Fruit fly (Drosophila melanogaster): Measurements from ENCODE around the gene phol.

The phol gene

dm6 chr3L:9425838-9426237, 30.2 kb downstream of the phol start:
- no peak for TF ChIP-seq CG13204 (GFP tag; optimal IDR thresholded peaks at IDR 0.05)
- peak; percentile 32 for TF ChIP-seq CG8301 (tag; optimal IDR thresholded peaks at IDR 0.05)
- TF ChIP-seq CG32121 (GFP tag; IDR thresholded peaks at IDR 0.05) = peak; percentile 51; the same call in 1 of the 2 replicates
- no peak for TF ChIP-seq fd96Ca (GFP tag; IDR thresholded peaks at IDR 0.05)
- no peak for TF ChIP-seq CG15710 (tag; optimal IDR thresholded peaks at IDR 0.05)
- TF ChIP-seq CG34367 (tag; optimal IDR thresholded peaks at IDR 0.05) = no peak
- peak; percentile 63 for TF ChIP-seq Ets98B (GFP tag; IDR thresholded peaks at IDR 0.05)
- TF ChIP-seq CG14655 (GFP tag; optimal IDR thresholded peaks at IDR 0.05) = peak; percentile 34
- no peak for TF ChIP-seq Pif1A (GFP tag; optimal IDR thresholded peaks at IDR 0.05)
- peak; percentile 50; the same call in 1 of the 3 replicates for TF ChIP-seq CG4496 (GFP tag; IDR thresholded peaks at IDR 0.05)
- no peak for TF ChIP-seq CG10348 (GFP tag; IDR thresholded peaks at IDR 0.05)
- no peak for TF ChIP-seq EcR (GFP tag; optimal IDR thresholded peaks at IDR 0.05)

DNA sequence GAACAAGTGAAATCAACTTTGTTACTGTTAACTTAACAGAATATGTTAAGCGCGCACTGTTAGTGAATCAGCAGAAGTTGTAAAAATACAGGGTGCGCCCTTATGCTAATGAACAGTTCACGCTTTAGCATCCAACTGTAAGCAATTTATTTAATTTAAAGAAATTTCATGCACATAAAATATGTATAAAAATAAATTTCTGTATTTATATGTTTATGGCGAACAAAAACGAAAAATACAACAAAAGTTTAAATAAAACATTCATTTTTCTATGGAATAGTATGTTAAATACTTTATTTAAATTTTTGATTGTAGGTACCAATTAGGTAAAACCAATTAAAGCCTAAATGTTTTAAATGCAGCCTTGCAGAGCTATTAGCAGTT, 31.6 kb downstream of the phol start:
- TF ChIP-seq CG17806 (tag; optimal IDR thresholded peaks at IDR 0.05) (peak; percentile 58), CG8301 (tag; optimal IDR thresholded peaks at IDR 0.05) (peak; percentile 49), EcR (GFP tag; optimal IDR thresholded peaks at IDR 0.05) (no peak), rn (GFP tag; IDR thresholded peaks at IDR 0.05) (no peak), D1 (tag; optimal IDR thresholded peaks at IDR 0.05) (peak; percentile 4), CG15710 (tag; optimal IDR thresholded peaks at IDR 0.05) (peak; percentile 9), CG14655 (GFP tag; optimal IDR thresholded peaks at IDR 0.05) (peak; percentile 42), Snoo (tag; optimal IDR thresholded peaks at IDR 0.05) (peak; percentile 24), Ets98B (GFP tag; IDR thresholded peaks at IDR 0.05) (peak; percentile 57; the same call in 1 of the 2 replicates), CG10348 (GFP tag; IDR thresholded peaks at IDR 0.05) (no peak), Pif1A (GFP tag; optimal IDR thresholded peaks at IDR 0.05) (peak; percentile 35), CG32121 (GFP tag; IDR thresholded peaks at IDR 0.05) (0 out of 2 replicates have a peak, but pooled peaks have one; percentile 26), CG34367 (tag; optimal IDR thresholded peaks at IDR 0.05) (no peak), Pif1B (GFP tag; optimal IDR thresholded peaks at IDR 0.05) (no peak), CG8159 (tag; optimal IDR thresholded peaks at IDR 0.05) (peak; percentile 9), gl (tag; optimal IDR thresholded peaks at IDR 0.05) (no peak), CG4496 (GFP tag; IDR thresholded peaks at IDR 0.05) (peak; percentile 43; the same call in 1 of the 3 replicates), CG13204 (GFP tag; optimal IDR thresholded peaks at IDR 0.05) (no peak), CG12605 (GFP tag; IDR thresholded peaks at IDR 0.05) (0 out of 2 replicates have a peak, but pooled peaks have one; percentile 29), fd96Ca (GFP tag; IDR thresholded peaks at IDR 0.05) (no peak), CG9948 (tag; optimal IDR thresholded peaks at IDR 0.05) (peak; percentile 12)

DNA sequence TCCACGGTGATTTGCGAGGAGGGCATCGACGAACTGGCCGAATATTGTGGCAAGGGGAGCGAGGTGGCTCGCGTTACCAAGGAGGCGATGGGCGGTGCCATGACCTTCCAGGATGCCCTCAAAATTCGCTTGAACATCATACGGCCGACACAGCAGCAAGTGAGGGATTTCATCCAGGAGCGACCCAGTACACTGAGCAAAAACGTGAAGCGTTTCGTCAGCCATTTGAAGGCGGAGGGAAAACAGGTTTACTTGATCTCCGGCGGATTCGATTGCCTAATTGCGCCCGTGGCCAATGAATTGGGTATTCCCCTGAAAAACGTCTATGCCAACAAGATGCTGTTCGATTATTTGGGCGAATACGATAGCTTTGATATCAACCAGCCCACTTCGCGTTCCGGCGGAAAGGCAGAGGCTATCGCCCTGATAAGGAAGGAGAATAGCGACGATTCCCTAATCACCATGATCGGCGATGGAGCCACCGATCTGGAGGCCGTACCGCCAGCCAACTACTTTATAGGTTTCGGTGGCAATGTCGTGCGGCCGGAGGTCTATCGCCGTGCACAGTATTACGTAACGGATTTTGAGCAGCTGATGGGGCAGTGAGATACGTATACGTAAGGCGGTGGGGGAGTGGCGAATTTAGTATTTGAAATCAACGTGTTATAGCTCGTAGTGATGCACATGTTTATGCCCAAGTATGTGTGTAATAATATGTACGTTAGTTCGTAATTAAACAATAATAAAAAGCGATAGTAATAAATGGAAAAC, 32.1 kb downstream of the phol start:
- no peak for TF ChIP-seq CG15710 (tag; optimal IDR thresholded peaks at IDR 0.05)
- TF ChIP-seq Pif1B (GFP tag; optimal IDR thresholded peaks at IDR 0.05) = no peak
- TF ChIP-seq rn (GFP tag; IDR thresholded peaks at IDR 0.05) = no peak
- TF ChIP-seq Snoo (tag; optimal IDR thresholded peaks at IDR 0.05) = no peak
- TF ChIP-seq D1 (tag; optimal IDR thresholded peaks at IDR 0.05) = no peak

DNA sequence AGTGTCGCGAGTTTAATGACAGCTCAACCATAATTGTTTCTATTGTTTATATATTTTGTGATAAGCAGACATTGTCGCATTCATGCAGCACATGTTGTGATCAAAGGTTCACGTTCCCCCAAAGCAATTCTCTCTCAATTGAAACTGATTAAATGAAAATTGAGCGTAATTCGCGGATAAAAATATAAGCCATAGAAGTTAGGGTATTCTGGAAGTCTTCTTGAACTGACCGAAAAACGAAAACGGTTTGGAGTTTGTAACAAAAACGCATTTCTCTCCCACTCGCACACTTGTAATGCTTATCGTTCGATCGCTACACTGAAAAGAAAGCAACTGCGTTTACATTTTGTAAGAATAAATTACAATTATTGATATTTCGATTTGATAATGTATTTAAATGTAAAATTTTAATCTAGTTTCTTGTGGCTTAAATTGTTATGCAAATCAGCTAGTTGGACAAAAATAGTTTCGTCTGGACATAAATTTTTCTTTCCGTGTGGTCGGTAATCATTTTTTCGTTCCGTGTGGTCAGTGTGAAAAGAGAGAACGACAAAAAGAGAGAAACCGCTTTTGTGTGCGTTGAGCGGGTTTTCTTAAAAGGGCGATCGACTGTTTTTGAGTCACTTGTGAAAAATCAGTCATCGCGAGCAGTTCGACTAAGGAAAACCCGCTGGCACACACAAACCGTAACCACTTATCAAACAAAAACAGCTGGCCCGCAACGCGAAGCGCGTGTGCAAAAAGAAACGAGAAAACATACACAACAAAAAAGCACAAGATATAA, 33.3 kb downstream of the phol start, which contains the start of gene aay:
Gene aay, plus strand, starts transcription at position 618 of the 784 bp plus-strand sequence.
- TF ChIP-seq CG4496 (GFP tag; IDR thresholded peaks at IDR 0.05) (peak; percentile 98), fd96Ca (GFP tag; IDR thresholded peaks at IDR 0.05) (peak; percentile 95), CG8159 (tag; optimal IDR thresholded peaks at IDR 0.05) (peak; percentile 99), CG10348 (GFP tag; IDR thresholded peaks at IDR 0.05) (peak; percentile 87), Pif1B (GFP tag; optimal IDR thresholded peaks at IDR 0.05) (peak; percentile 99), CG34367 (tag; optimal IDR thresholded peaks at IDR 0.05) (peak; percentile 97), CG13204 (GFP tag; optimal IDR thresholded peaks at IDR 0.05) (peak; percentile 91), Ets98B (GFP tag; IDR thresholded peaks at IDR 0.05) (peak; percentile 98), CG8301 (tag; optimal IDR thresholded peaks at IDR 0.05) (peak; percentile 97), D1 (tag; optimal IDR thresholded peaks at IDR 0.05) (peak; percentile 98), rn (GFP tag; IDR thresholded peaks at IDR 0.05) (peak; percentile 95), EcR (GFP tag; optimal IDR thresholded peaks at IDR 0.05) (peak; percentile 87), CG17806 (tag; optimal IDR thresholded peaks at IDR 0.05) (peak; percentile 99), CG9948 (tag; optimal IDR thresholded peaks at IDR 0.05) (peak; percentile 98), CG32121 (GFP tag; IDR thresholded peaks at IDR 0.05) (peak; percentile 98), CG14655 (GFP tag; optimal IDR thresholded peaks at IDR 0.05) (peak; percentile 97), Pif1A (GFP tag; optimal IDR thresholded peaks at IDR 0.05) (peak; percentile 99), CG12605 (GFP tag; IDR thresholded peaks at IDR 0.05) (peak; percentile 98), gl (tag; optimal IDR thresholded peaks at IDR 0.05) (peak; percentile 94), Snoo (tag; optimal IDR thresholded peaks at IDR 0.05) (peak; percentile 99), CG15710 (tag; optimal IDR thresholded peaks at IDR 0.05) (peak; percentile 98)

DNA sequence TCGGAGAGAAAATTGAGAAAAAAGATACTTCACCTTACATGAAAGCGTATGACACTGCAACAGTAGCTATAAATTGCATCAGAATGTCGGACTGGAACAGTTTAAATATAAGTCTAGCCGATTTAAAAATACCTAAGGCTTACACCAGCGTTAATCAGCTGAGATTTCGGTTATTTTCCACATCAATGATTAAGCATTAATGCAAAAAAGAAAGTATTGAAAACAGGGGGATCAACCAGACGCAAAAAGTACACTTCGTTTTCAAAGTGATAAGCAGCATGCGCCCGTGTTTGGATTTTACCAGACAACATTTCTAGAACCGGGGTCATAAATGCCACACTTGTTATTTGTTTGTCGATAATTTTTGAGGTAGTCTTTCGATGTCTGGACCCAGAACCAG, 33.9 kb downstream of the phol start:
- TF ChIP-seq Pif1B (GFP tag; optimal IDR thresholded peaks at IDR 0.05) (no peak), CG15710 (tag; optimal IDR thresholded peaks at IDR 0.05) (no peak), fd96Ca (GFP tag; IDR thresholded peaks at IDR 0.05) (no peak), CG10348 (GFP tag; IDR thresholded peaks at IDR 0.05) (no peak), CG14655 (GFP tag; optimal IDR thresholded peaks at IDR 0.05) (no peak), Ets98B (GFP tag; IDR thresholded peaks at IDR 0.05) (no peak), rn (GFP tag; IDR thresholded peaks at IDR 0.05) (no peak), CG12605 (GFP tag; IDR thresholded peaks at IDR 0.05) (no peak), gl (tag; optimal IDR thresholded peaks at IDR 0.05) (no peak), CG17806 (tag; optimal IDR thresholded peaks at IDR 0.05) (no peak), Pif1A (GFP tag; optimal IDR thresholded peaks at IDR 0.05) (no peak), CG34367 (tag; optimal IDR thresholded peaks at IDR 0.05) (no peak), CG13204 (GFP tag; optimal IDR thresholded peaks at IDR 0.05) (no peak), CG8301 (tag; optimal IDR thresholded peaks at IDR 0.05) (no peak), CG4496 (GFP tag; IDR thresholded peaks at IDR 0.05) (no peak), D1 (tag; optimal IDR thresholded peaks at IDR 0.05) (no peak), CG9948 (tag; optimal IDR thresholded peaks at IDR 0.05) (no peak)

Measured in whole organism, pupa.